Fruit fly (Drosophila melanogaster): ENCODE data around the gene nullo.

Gene nullo

dm6 chrX:7008102-7009087, 40.9 kb upstream of the nullo start (continued):
- TF ChIP-seq CG1233 (GFP tag; optimal IDR thresholded peaks at IDR 0.05) (no peak), B-H1 (GFP tag; IDR thresholded peaks at IDR 0.05) (no peak), CG15011 (GFP tag; optimal IDR thresholded peaks at IDR 0.05) (no peak), hb (GFP tag; IDR thresholded peaks at IDR 0.05; ENCODE audit: partially characterized antibody) (no peak), E2f1 (GFP tag; IDR thresholded peaks at IDR 0.05) (no peak), CG8765 (GFP tag; IDR thresholded peaks at IDR 0.05) (no peak), CG10209 (GFP tag; optimal IDR thresholded peaks at IDR 0.05) (no peak), lmd (GFP tag; IDR thresholded peaks at IDR 0.05) (no peak), ewg (GFP tag; optimal IDR thresholded peaks at IDR 0.05) (no peak), nmo (GFP tag; optimal IDR thresholded peaks at IDR 0.05) (peak; percentile 1), bcd (GFP tag; optimal IDR thresholded peaks at IDR 0.05) (no peak), CG14441 (GFP tag; IDR thresholded peaks at IDR 0.05) (peak; percentile 54), Nf-YB (GFP tag; optimal IDR thresholded peaks at IDR 0.05) (no peak), Ets97D (GFP tag; optimal IDR thresholded peaks at IDR 0.05) (no peak), CG8089 (GFP tag; optimal IDR thresholded peaks at IDR 0.05) (no peak), Optix (GFP tag; IDR thresholded peaks at IDR 0.05) (no peak), usp (GFP tag; optimal IDR thresholded peaks at IDR 0.05) (no peak), CG13123 (GFP tag; optimal IDR thresholded peaks at IDR 0.05) (no peak), kni (GFP tag; optimal IDR thresholded peaks at IDR 0.05) (peak; percentile 26), fru (optimal IDR thresholded peaks at IDR 0.05) (no peak), CG31224 (GFP tag; IDR thresholded peaks at IDR 0.05) (no peak), Hmx (GFP tag; optimal IDR thresholded peaks at IDR 0.05) (no peak), CG17568 (GFP tag; optimal IDR thresholded peaks at IDR 0.05) (no peak), ftz-f1 (GFP tag; optimal IDR thresholded peaks at IDR 0.05) (no peak), CG18619 (GFP tag; optimal IDR thresholded peaks at IDR 0.05) (no peak), vnd (GFP tag; IDR thresholded peaks at IDR 0.05; ENCODE audit: partially characterized antibody) (no peak), abd-A (tag; optimal IDR thresholded peaks at IDR 0.05) (no peak), tio (GFP tag; optimal IDR thresholded peaks at IDR 0.05) (no peak), CG7372 (GFP tag; IDR thresholded peaks at IDR 0.05) (no peak), Hr78 (GFP tag; optimal IDR thresholded peaks at IDR 0.05) (peak in 1 of 2 experiments; percentile 21), Bteb2 (GFP tag; optimal IDR thresholded peaks at IDR 0.05) (no peak), sisA (GFP tag; IDR thresholded peaks at IDR 0.05) (0 out of 2 replicates have a peak, but pooled peaks have one; percentile 10), CG33213 (GFP tag; optimal IDR thresholded peaks at IDR 0.05) (no peak), CG17829 (tag; optimal IDR thresholded peaks at IDR 0.05) (no peak), luna (GFP tag; optimal IDR thresholded peaks at IDR 0.05) (no peak), CG2889 (GFP tag; IDR thresholded peaks at IDR 0.05) (no peak), CG8924 (tag; optimal IDR thresholded peaks at IDR 0.05) (no peak), CG13624 (GFP tag; optimal IDR thresholded peaks at IDR 0.05) (no peak), CG13424 (tag; optimal IDR thresholded peaks at IDR 0.05) (peak; percentile 5), Hr3 (GFP tag; optimal IDR thresholded peaks at IDR 0.05) (no peak), Awh (GFP tag; IDR thresholded peaks at IDR 0.05) (0 out of 2 replicates have a peak, but pooled peaks have one; percentile 28), CG6854 (GFP tag; optimal IDR thresholded peaks at IDR 0.05) (no peak), lab (GFP tag; optimal IDR thresholded peaks at IDR 0.05) (no peak), cas (GFP tag; IDR thresholded peaks at IDR 0.05) (no peak), otp (GFP tag; IDR thresholded peaks at IDR 0.05) (no peak), sob (GFP tag; IDR thresholded peaks at IDR 0.05) (no peak), CG2678 (tag; optimal IDR thresholded peaks at IDR 0.05) (peak; percentile 30), zfh1 (GFP tag; IDR thresholded peaks at IDR 0.05) (no peak), CG7928 (GFP tag; optimal IDR thresholded peaks at IDR 0.05) (no peak)
